Fruit fly (Drosophila melanogaster) whole organism, adult: ENCODE results near the gene Acp24A4.

Experiments
- CG1620 ChIP-seq: fragments of 200-800 bp; sonication (Bioruptor generic); optimal IDR thresholded peaks from 2 replicates; lab custom pipeline; 2016; ENCODE audit warnings: missing biosample characterization, missing genetic modification characterization
- CG33017 ChIP-seq: fragments of 200-800 bp; sonication (Bioruptor generic); optimal IDR thresholded peaks from 2 replicates; lab custom pipeline; 2018; ENCODE audit warnings: missing biosample characterization, mild to moderate bottlenecking, missing genetic modification characterization, moderate library complexity
- CG5204 ChIP-seq: fragments of 200-800 bp; sonication (Bioruptor generic); optimal IDR thresholded peaks from 2 replicates; lab custom pipeline; 2016; ENCODE audit warnings: missing biosample characterization, missing genetic modification characterization
- cnc ChIP-seq, 2 experiments: fragments of >200 bp; optimal IDR thresholded peaks; 2 replicates each; lab custom pipeline; 2017
- kay ChIP-seq: fragments of 200-800 bp; sonication (Bioruptor generic); peaks from one replicate; lab custom pipeline; 2016; ENCODE audit warnings: missing biosample characterization, missing genetic modification characterization, borderline replicate concordance

- TF ChIP-seq CG33017 (peak; percentile 79), cnc (optimal IDR thresholded peaks at IDR 0.05; lab: Kevin White, UChicago) (no peak), kay (GFP tag; lab: Kevin White, UChicago) (peak; percentile 77), CG5204 (peak; percentile 69), CG1620 (GFP tag; lab: Kevin White, UChicago) (peak; percentile 7)
Measured at dm6 chr2L:3703260-3703659, 9.6 kb upstream of the Acp24A4 start, which contains the start of gene CG2816.
